Fruit fly (Drosophila melanogaster): ENCODE results near the gene CG6664.

CG6664 gene

DNA sequence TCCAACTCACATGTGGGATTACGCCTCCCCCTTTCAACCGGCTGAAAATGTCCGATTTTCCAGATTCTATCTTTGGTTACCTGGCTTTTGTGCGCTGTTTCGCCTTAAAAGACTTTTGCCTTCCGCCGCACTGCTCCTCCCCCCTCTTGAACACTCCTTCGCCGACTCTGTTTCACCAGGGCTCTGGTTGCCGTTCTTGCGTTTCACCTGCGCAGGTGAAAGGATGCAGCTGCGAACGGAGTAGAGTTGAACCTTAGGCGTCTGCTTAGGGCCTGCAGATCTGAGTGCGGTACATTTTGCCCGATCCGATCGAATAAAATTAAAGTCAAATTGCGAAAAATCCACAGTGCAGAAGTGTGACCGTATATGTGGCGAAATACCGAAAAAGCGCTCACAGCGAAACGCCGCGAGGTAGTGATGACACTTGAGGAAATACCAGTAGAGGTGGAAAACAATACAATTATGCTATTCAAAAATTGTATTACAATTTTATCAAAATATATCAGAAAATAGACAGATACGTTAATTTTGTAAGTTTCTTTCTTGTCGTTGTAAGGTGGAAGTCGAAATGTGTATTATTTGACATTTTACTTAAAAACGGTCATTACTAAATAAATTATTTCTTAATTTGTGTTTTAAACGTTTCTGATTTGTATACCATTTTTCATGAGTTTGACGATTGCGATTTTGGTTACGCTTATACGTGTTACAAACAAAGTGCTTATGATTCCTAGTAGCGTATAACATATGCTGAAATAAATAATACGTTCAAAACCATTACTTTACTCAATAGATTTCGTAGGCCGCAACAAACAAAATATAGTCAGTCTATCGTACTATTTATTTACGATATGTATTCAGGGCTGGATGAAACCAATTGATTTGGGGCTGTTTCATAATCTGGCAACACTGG lies at the start of gene CG6664, which contains the start of gene CG7728:
Gene CG6664 (minus strand): TSS at position 518 of the 913 bp plus-strand sequence.
Gene CG7728 (plus strand): TSS at position 874 of the 913 bp plus-strand sequence.
- no peak for TF ChIP-seq D1 (tag; optimal IDR thresholded peaks at IDR 0.05)
- TF ChIP-seq gl (tag; optimal IDR thresholded peaks at IDR 0.05): no peak
- no peak for TF ChIP-seq CG14655 (GFP tag; optimal IDR thresholded peaks at IDR 0.05)
- TF ChIP-seq CG10348 (GFP tag; IDR thresholded peaks at IDR 0.05): no peak
- TF ChIP-seq fd96Ca (GFP tag; IDR thresholded peaks at IDR 0.05): peak; percentile 37; the same call in 1 of the 3 replicates
- TF ChIP-seq CG9948 (tag; optimal IDR thresholded peaks at IDR 0.05): peak; percentile 15
- TF ChIP-seq CG17806 (tag; optimal IDR thresholded peaks at IDR 0.05): peak; percentile 25
- no peak for TF ChIP-seq Pif1B (GFP tag; optimal IDR thresholded peaks at IDR 0.05)
- TF ChIP-seq CG15710 (tag; optimal IDR thresholded peaks at IDR 0.05): peak; percentile 44
- TF ChIP-seq EcR (GFP tag; optimal IDR thresholded peaks at IDR 0.05): no peak
- TF ChIP-seq Ets98B (GFP tag; IDR thresholded peaks at IDR 0.05): peak; percentile 23; the same call in 1 of the 2 replicates
- no peak for TF ChIP-seq CG12605 (GFP tag; IDR thresholded peaks at IDR 0.05)
- peak; percentile 57; the same call in 1 of the 3 replicates for TF ChIP-seq CG4496 (GFP tag; IDR thresholded peaks at IDR 0.05)
- TF ChIP-seq Pif1A (GFP tag; optimal IDR thresholded peaks at IDR 0.05): no peak
- no peak for TF ChIP-seq CG32121 (GFP tag; IDR thresholded peaks at IDR 0.05)
- TF ChIP-seq CG8301 (tag; optimal IDR thresholded peaks at IDR 0.05): no peak
- TF ChIP-seq CG34367 (tag; optimal IDR thresholded peaks at IDR 0.05): peak; percentile 4
- no peak for TF ChIP-seq Snoo (tag; optimal IDR thresholded peaks at IDR 0.05)
- TF ChIP-seq rn (GFP tag; IDR thresholded peaks at IDR 0.05): no peak
- peak; percentile 63 for TF ChIP-seq CG8159 (tag; optimal IDR thresholded peaks at IDR 0.05)
- no peak for TF ChIP-seq CG13204 (GFP tag; optimal IDR thresholded peaks at IDR 0.05)

DNA sequence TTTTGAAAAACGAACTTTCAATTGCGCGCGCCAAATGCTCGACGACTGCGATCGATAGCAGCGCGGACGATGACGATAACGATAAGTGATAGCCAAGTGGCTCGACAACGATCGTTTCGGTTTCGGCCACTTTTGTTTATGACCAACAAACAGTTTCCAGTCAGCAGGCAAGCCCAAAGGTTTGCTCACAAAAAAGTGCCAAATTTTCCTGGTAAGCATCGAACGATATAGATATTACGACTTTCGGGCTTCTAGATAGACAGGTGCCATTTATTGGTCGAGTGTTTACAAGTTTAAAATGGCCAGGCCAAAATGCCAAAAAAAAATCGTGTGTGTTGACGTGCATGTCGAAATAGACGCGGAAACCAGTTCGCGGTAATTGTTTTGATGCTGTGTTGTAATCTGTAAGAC lies 39.5 kb upstream of the CG6664 start, which contains the start of gene CG7724:
Gene CG7724 (plus strand): TSS at position 147 of the 411 bp plus-strand sequence.
- TF ChIP-seq CG8159 (tag; optimal IDR thresholded peaks at IDR 0.05): no peak
- no peak for TF ChIP-seq Snoo (tag; optimal IDR thresholded peaks at IDR 0.05)

- TF ChIP-seq CG34367 (tag; optimal IDR thresholded peaks at IDR 0.05) (no peak), Snoo (tag; optimal IDR thresholded peaks at IDR 0.05) (no peak), CG32121 (GFP tag; IDR thresholded peaks at IDR 0.05) (peak; percentile 65; the same call in 1 of the 2 replicates), CG10348 (GFP tag; IDR thresholded peaks at IDR 0.05) (no peak)
These were observed 38.0 kb upstream of the CG6664 start for dm6 chr3L:17053932-17054331.

- TF ChIP-seq Snoo (tag; optimal IDR thresholded peaks at IDR 0.05) (no peak), CG13204 (GFP tag; optimal IDR thresholded peaks at IDR 0.05) (no peak), Pif1B (GFP tag; optimal IDR thresholded peaks at IDR 0.05) (no peak), CG34367 (tag; optimal IDR thresholded peaks at IDR 0.05) (no peak), CG15710 (tag; optimal IDR thresholded peaks at IDR 0.05) (no peak), Ets98B (GFP tag; IDR thresholded peaks at IDR 0.05) (no peak), rn (GFP tag; IDR thresholded peaks at IDR 0.05) (no peak), CG8159 (tag; optimal IDR thresholded peaks at IDR 0.05) (peak; percentile 1), CG10348 (GFP tag; IDR thresholded peaks at IDR 0.05) (no peak), gl (tag; optimal IDR thresholded peaks at IDR 0.05) (peak; percentile 22), Pif1A (GFP tag; optimal IDR thresholded peaks at IDR 0.05) (no peak), D1 (tag; optimal IDR thresholded peaks at IDR 0.05) (no peak), CG12605 (GFP tag; IDR thresholded peaks at IDR 0.05) (no peak), CG8301 (tag; optimal IDR thresholded peaks at IDR 0.05) (no peak), CG17806 (tag; optimal IDR thresholded peaks at IDR 0.05) (no peak), EcR (GFP tag; optimal IDR thresholded peaks at IDR 0.05) (peak; percentile 37), CG14655 (GFP tag; optimal IDR thresholded peaks at IDR 0.05) (no peak), CG9948 (tag; optimal IDR thresholded peaks at IDR 0.05) (no peak)
These were observed 36.5 kb upstream of the CG6664 start for dm6 chr3L:17052388-17052905.

dm6 chr3L:17051472-17051871 lies 35.5 kb upstream of the CG6664 start:
- TF ChIP-seq CG10348 (GFP tag; IDR thresholded peaks at IDR 0.05): no peak
- no peak for TF ChIP-seq CG9948 (tag; optimal IDR thresholded peaks at IDR 0.05)
- TF ChIP-seq CG14655 (GFP tag; optimal IDR thresholded peaks at IDR 0.05): no peak

DNA sequence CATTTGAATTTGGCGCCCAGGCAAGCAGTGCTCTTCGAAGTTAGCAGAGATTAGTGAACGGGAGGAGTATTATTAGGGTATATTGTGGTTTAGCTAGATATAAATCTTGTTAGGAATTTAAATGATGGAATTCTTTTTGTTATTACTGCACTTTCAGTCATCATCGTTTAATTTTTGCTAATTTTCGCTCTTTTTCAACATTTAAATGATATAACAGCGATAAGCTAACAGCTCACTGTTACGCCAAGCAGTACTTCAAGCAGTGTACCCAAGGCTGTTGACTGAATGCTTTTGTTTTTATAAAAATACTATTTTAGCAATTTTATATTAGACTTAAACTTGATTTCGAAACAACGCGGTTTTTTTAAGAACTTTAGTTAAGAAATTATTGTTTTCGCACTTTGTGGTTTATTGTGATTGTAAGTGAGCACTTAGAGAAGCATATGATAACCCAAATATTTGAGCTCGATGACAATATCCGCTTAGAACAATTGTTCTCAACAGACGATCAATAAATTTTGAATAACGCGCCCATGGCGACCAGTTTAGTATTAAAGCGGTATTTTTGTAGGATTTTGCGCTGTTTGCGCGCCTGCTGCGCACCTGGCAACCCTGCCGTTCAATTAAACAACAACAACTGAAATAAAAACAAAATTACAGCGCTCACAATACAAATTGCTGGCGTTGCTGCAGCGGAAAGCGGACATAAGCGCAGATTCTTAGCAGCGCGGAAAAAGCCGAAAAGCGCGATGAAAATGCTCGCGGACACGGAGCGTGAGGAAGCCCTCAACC lies 34.9 kb upstream of the CG6664 start:
- TF ChIP-seq Pif1A (GFP tag; optimal IDR thresholded peaks at IDR 0.05): no peak
- TF ChIP-seq Ets98B (GFP tag; IDR thresholded peaks at IDR 0.05): 0 out of 2 replicates have a peak, but pooled peaks have one; percentile 6

Measured in whole organism, pupa.